Fruit fly (Drosophila melanogaster) whole organism, embryonic: ENCODE results near the gene Sirup.

Experiments used
- CG10147 ChIP-seq: fragments of 200-800 bp; sonication (Bioruptor generic); optimal IDR thresholded peaks from 2 replicates; lab custom pipeline; 2019; ENCODE audit warnings: missing biosample characterization, mild to moderate bottlenecking, missing genetic modification characterization, moderate library complexity
- CG10543 ChIP-seq: fragments of 200-800 bp; sonication (Bioruptor generic); optimal IDR thresholded peaks from 3 replicates; lab custom pipeline; 2017; ENCODE audit warnings: missing biosample characterization, mild to moderate bottlenecking, missing genetic modification characterization, moderate library complexity
- CG11723 ChIP-seq: fragments of 200-800 bp; sonication (Bioruptor generic); optimal IDR thresholded peaks from 2 replicates; lab custom pipeline; 2017; ENCODE audit warnings: missing biosample characterization, mild to moderate bottlenecking, missing genetic modification characterization
- CG12769 ChIP-seq: fragments of 200-800 bp; sonication (Bioruptor generic); optimal IDR thresholded peaks from 2 replicates; lab custom pipeline; 2019; ENCODE audit warnings: missing biosample characterization, mild to moderate bottlenecking, missing genetic modification characterization, moderate library complexity
- CG13123 ChIP-seq: fragments of 200-800 bp; sonication (Bioruptor generic); optimal IDR thresholded peaks from 2 replicates; lab custom pipeline; 2016; ENCODE audit warnings: missing biosample characterization, missing genetic modification characterization
- CG15269 ChIP-seq: fragments of 200-800 bp; sonication (Bioruptor generic); optimal IDR thresholded peaks from 2 replicates; lab custom pipeline; 2018; ENCODE audit warnings: missing biosample characterization, mild to moderate bottlenecking, missing genetic modification characterization, moderate library complexity
- CG1647 ChIP-seq: fragments of 200-800 bp; sonication (Bioruptor generic); optimal IDR thresholded peaks from 3 replicates; lab custom pipeline; 2016; ENCODE audit warnings: missing biosample characterization, missing genetic modification characterization
- CG16813 ChIP-seq: fragments of 200-800 bp; sonication (Bioruptor generic); IDR thresholded peaks from 3 replicates; pipeline ENCODE4 v1.3.6; 2022; ENCODE audit warnings: missing biosample characterization, missing genetic modification characterization; ENCODE audit not compliant: partially characterized antibody
- CG16815 ChIP-seq: fragments of 200-800 bp; sonication (Bioruptor generic); optimal IDR thresholded peaks from 3 replicates; lab custom pipeline; 2017; ENCODE audit warnings: missing biosample characterization, mild to moderate bottlenecking, missing genetic modification characterization
- CG2116 ChIP-seq: fragments of 200-800 bp; sonication (Bioruptor generic); optimal IDR thresholded peaks from 3 replicates; lab custom pipeline; 2018; ENCODE audit warnings: missing biosample characterization, mild to moderate bottlenecking, missing genetic modification characterization
- CG30403 ChIP-seq: fragments of 200-800 bp; sonication (Bioruptor generic); optimal IDR thresholded peaks from 3 replicates; lab custom pipeline; 2016; ENCODE audit warnings: missing biosample characterization, missing genetic modification characterization
- CG32532 ChIP-seq: fragments of 200-800 bp; sonication (Bioruptor generic); IDR thresholded peaks from 2 replicates; pipeline ENCODE4 v1.3.6; 2022; ENCODE audit warnings: missing biosample characterization, missing genetic modification characterization
- CG3281 ChIP-seq: fragments of 200-800 bp; sonication (Bioruptor generic); optimal IDR thresholded peaks from 3 replicates; lab custom pipeline; 2017; ENCODE audit warnings: missing biosample characterization, mild to moderate bottlenecking, missing genetic modification characterization
- CG4854 ChIP-seq: fragments of 200-800 bp; sonication (Bioruptor generic); optimal IDR thresholded peaks from 2 replicates; lab custom pipeline; 2016; ENCODE audit warnings: missing biosample characterization, missing genetic modification characterization, inconsistent platforms
- CG5180 ChIP-seq: fragments of 200-800 bp; sonication (Bioruptor generic); optimal IDR thresholded peaks from 3 replicates; lab custom pipeline; 2017; ENCODE audit warnings: missing biosample characterization, missing genetic modification characterization, mild to moderate bottlenecking, moderate library complexity, missing genetic modification reagents
- CG6689 ChIP-seq: fragments of 200-800 bp; sonication (Bioruptor generic); IDR thresholded peaks from 2 replicates; pipeline ENCODE4 v1.3.6; 2022; ENCODE audit warnings: missing biosample characterization, missing genetic modification characterization
- CG7987 ChIP-seq: fragments of 200-800 bp; sonication (Bioruptor generic); optimal IDR thresholded peaks from 2 replicates; lab custom pipeline; 2018; ENCODE audit warnings: missing biosample characterization, mild to moderate bottlenecking, missing genetic modification characterization, moderate library complexity
- CG8089 ChIP-seq: fragments of 200-800 bp; sonication (Bioruptor generic); optimal IDR thresholded peaks from 3 replicates; lab custom pipeline; 2016; ENCODE audit warnings: missing biosample characterization, missing genetic modification characterization
- CG8290 ChIP-seq, 3 experiments: fragments of 200-800 bp; sonication (Bioruptor generic); optimal IDR thresholded peaks; 2 replicates each; lab custom pipeline; 2016 to 2019; ENCODE audit warnings: missing biosample characterization in 3 of 3, missing genetic modification characterization in 3 of 3, mild to moderate bottlenecking in 2 of 3, moderate library complexity in 1 of 3
- CG9817 ChIP-seq: fragments of 200-800 bp; sonication (Bioruptor generic); optimal IDR thresholded peaks from 2 replicates; lab custom pipeline; 2018; ENCODE audit warnings: missing biosample characterization, mild to moderate bottlenecking, missing genetic modification characterization, moderate library complexity
- CrebB ChIP-seq: fragments of 200-800 bp; sonication (Bioruptor generic); optimal IDR thresholded peaks from 3 replicates; lab custom pipeline; 2018; ENCODE audit warnings: missing biosample characterization, mild to moderate bottlenecking, missing genetic modification characterization
- Dref ChIP-seq: fragments of 200-800 bp; sonication (Bioruptor generic); IDR thresholded peaks from 2 replicates; pipeline ENCODE4 v1.3.6; 2022; ENCODE audit warnings: missing biosample characterization, missing genetic modification characterization
- Fer1 ChIP-seq: fragments of 200-800 bp; sonication (Bioruptor generic); optimal IDR thresholded peaks from 2 replicates; lab custom pipeline; 2017; ENCODE audit warnings: missing biosample characterization, mild to moderate bottlenecking, missing genetic modification characterization
- Jarid2 ChIP-seq: fragments of 200-800 bp; sonication (Bioruptor generic); optimal IDR thresholded peaks from 3 replicates; lab custom pipeline; 2017; ENCODE audit warnings: mild to moderate bottlenecking, missing biosample characterization, missing genetic modification reagents, missing genetic modification characterization
- MTF-1 ChIP-seq: fragments of 200-800 bp; sonication (Bioruptor generic); optimal IDR thresholded peaks from 2 replicates; lab custom pipeline; 2018; ENCODE audit warnings: missing biosample characterization, mild to moderate bottlenecking, missing genetic modification characterization, borderline replicate concordance
- Pdp1 ChIP-seq, 2 experiments: fragments of 200-800 bp; sonication (Bioruptor generic); optimal IDR thresholded peaks; 3 replicates each; lab custom pipeline; 2016; ENCODE audit warnings: missing biosample characterization in 2 of 2, missing genetic modification characterization in 2 of 2, mild to moderate bottlenecking in 1 of 2, moderate library complexity in 1 of 2
- Rfx ChIP-seq: fragments of 200-800 bp; sonication (Bioruptor generic); IDR thresholded peaks from 2 replicates; pipeline ENCODE4 v1.3.6; 2022; ENCODE audit warnings: missing biosample characterization, missing genetic modification characterization
- Tbp ChIP-seq: fragments of >200 bp; optimal IDR thresholded peaks from 2 replicates; lab custom pipeline; 2018; ENCODE audit warnings: missing biosample characterization, missing genetic modification characterization
- ash1 ChIP-seq: fragments of 200-800 bp; sonication (Bioruptor generic); optimal IDR thresholded peaks from 2 replicates; lab custom pipeline; 2018; ENCODE audit warnings: missing biosample characterization, mild to moderate bottlenecking, missing genetic modification characterization
- caup ChIP-seq: fragments of 200-800 bp; sonication (Bioruptor generic); optimal IDR thresholded peaks from 3 replicates; lab custom pipeline; 2017; ENCODE audit warnings: missing biosample characterization, mild to moderate bottlenecking, missing genetic modification characterization, moderate library complexity; ENCODE audit not compliant: severe bottlenecking
- cwo ChIP-seq: fragments of 200-800 bp; sonication (Bioruptor generic); optimal IDR thresholded peaks from 3 replicates; lab custom pipeline; 2017; ENCODE audit warnings: missing biosample characterization, missing genetic modification characterization, mild to moderate bottlenecking, moderate library complexity, missing genetic modification reagents
- dan ChIP-seq: fragments of 200-800 bp; sonication (Bioruptor generic); IDR thresholded peaks from 2 replicates; pipeline ENCODE4 v1.3.6; 2022; ENCODE audit warnings: missing biosample characterization, missing genetic modification characterization
- dpn ChIP-seq, 2 experiments: fragments of 200-800 bp; sonication (Bioruptor generic); optimal IDR thresholded peaks; 3 replicates each; lab custom pipeline; 2016; ENCODE audit warnings: missing biosample characterization in 2 of 2, missing genetic modification characterization in 2 of 2
- esg ChIP-seq: fragments of 200-800 bp; sonication (Bioruptor generic); conservative IDR thresholded peaks from 2 replicates; pipeline ENCODE4 v1.3.6; 2022; ENCODE audit warnings: missing biosample characterization, missing genetic modification characterization
- fd3F ChIP-seq: fragments of 200-800 bp; sonication (Bioruptor generic); optimal IDR thresholded peaks from 2 replicates; lab custom pipeline; 2018; ENCODE audit warnings: missing biosample characterization, mild to moderate bottlenecking, missing genetic modification characterization, moderate library complexity
- gcm ChIP-seq: fragments of 200-800 bp; sonication (Bioruptor generic); optimal IDR thresholded peaks from 2 replicates; lab custom pipeline; 2019; ENCODE audit warnings: missing biosample characterization, mild to moderate bottlenecking, missing genetic modification characterization, moderate library complexity
- lov ChIP-seq, 2 experiments: fragments of 200-800 bp in 1 of 2; fragments of >200 bp in 1 of 2; sonication (Bioruptor generic) in 1 of 2; IDR thresholded peaks in 1 of 2; optimal IDR thresholded peaks in 1 of 2; 2 replicates in 1 of 2; 3 replicates in 1 of 2; pipeline versions ENCODE4 v1.3.6 to Lab custom; 2017 to 2022; ENCODE audit warnings: missing biosample characterization in 1 of 2, missing genetic modification characterization in 1 of 2
- pzg ChIP-seq: fragments of 200-800 bp; sonication (Bioruptor generic); optimal IDR thresholded peaks from 3 replicates; lab custom pipeline; 2018; ENCODE audit warnings: missing biosample characterization, mild to moderate bottlenecking, missing genetic modification characterization, moderate library complexity
- scrt ChIP-seq: fragments of 200-800 bp; sonication (Bioruptor generic); optimal IDR thresholded peaks from 2 replicates; lab custom pipeline; 2018; ENCODE audit warnings: missing biosample characterization, mild to moderate bottlenecking, missing genetic modification characterization, moderate library complexity
- sima ChIP-seq: fragments of 200-800 bp; sonication (Bioruptor generic); optimal IDR thresholded peaks from 2 replicates; lab custom pipeline; 2016; ENCODE audit warnings: missing biosample characterization, missing genetic modification characterization
- so ChIP-seq: fragments of 200-800 bp; sonication (Bioruptor generic); IDR thresholded peaks from 3 replicates; pipeline ENCODE4 v1.3.6; 2022; ENCODE audit warnings: missing biosample characterization, missing genetic modification characterization
- tap ChIP-seq: fragments of 200-800 bp; optimal IDR thresholded peaks from 3 replicates; lab custom pipeline; 2019; ENCODE audit warnings: missing biosample characterization, mild to moderate bottlenecking, missing genetic modification characterization, moderate library complexity
- z ChIP-seq: fragments of 200-800 bp; sonication (Bioruptor generic); IDR thresholded peaks from 3 replicates; pipeline ENCODE4 v1.3.6; 2022; ENCODE audit warnings: missing biosample characterization, missing genetic modification characterization

Gene Sirup

dm6 chr2L:7957068-7957868 lies 41.4 kb upstream of the Sirup start (continued):
- TF ChIP-seq CG30403 (GFP tag; lab: Kevin White, UChicago) (peak; percentile 55), z (GFP tag; lab: Robert Waterston, UW) (no peak), CG3281 (GFP tag; lab: Kevin White, UChicago) (peak; percentile 26), CG16815 (GFP tag; lab: Kevin White, UChicago) (no peak), dan (GFP tag; lab: Robert Waterston, UW) (no peak), pzg (GFP tag; lab: Kevin White, UChicago) (no peak), MTF-1 (no peak), Tbp (GFP tag; lab: Kevin White, UChicago) (no peak), dpn (GFP tag; optimal IDR thresholded peaks at IDR 0.05; lab: Kevin White, UChicago) (peak; percentile 29 to 31), CG8089 (GFP tag; lab: Kevin White, UChicago) (no peak), CG9817 (tag; lab: Kevin White, UChicago) (peak; percentile 47), sima (no peak), esg (GFP tag; lab: Robert Waterston, UW) (peak; percentile 76), CG13123 (GFP tag; lab: Kevin White, UChicago) (no peak), gcm (GFP tag; lab: Kevin White, UChicago) (peak; percentile 6)
- TF ChIP-seq, all 482 proteins: peak for 184

DNA sequence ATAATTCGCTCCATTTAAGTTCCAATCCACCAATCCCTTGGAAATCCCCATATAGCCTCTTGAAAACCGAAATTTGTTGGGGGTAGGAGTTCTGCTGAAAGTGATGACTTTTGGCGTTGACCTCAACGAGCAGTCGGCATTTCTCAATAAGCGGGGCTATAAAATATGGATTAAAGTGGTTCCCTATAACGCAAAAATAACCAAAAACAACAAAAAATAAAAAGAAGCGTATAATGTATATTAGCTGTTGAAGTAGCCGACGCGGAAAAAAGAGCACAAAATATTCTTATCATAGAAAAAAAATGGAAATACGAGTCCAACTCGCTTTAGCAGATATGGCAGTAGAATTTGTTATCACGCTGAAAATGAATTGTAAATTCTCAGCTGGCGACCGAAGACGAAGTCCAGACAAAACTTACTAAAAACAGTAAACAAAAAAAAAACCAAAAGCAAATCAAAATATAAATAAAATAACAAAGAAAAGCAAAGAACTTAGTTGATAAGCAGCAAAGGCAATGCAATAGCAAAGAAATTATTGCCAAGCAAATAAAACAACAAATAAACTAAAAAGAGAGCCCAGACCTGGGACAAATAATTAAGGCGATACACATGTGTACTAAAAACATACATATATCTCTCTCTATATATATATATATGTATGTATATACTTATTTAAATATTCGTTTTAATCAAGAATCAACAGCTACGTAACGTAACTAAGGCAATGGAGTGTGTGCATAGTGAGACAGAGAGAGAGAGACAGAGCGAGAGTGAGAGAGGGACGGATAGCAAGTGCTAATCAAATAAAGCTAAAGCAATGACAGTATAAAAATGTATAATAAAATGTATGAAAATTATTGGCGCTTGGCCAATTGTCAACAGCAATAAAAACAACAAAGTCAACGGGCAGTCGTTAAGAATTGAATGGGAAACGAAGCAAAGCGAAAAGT lies 37.8 kb upstream of the Sirup start:
- TF ChIP-seq CG5180 (GFP tag; lab: Kevin White, UChicago) (peak; percentile 16), CG4854 (peak; percentile 7), lov (optimal IDR thresholded peaks at IDR 0.05; lab: Kevin White, UChicago) (no peak), lov (GFP tag; IDR thresholded peaks at IDR 0.05; lab: Robert Waterston, UW) (0 out of 3 replicates have a peak, but pooled peaks have one; percentile 29), fd3F (peak; percentile 16), CG10147 (GFP tag; lab: Kevin White, UChicago) (peak; percentile 25), CG12769 (tag; lab: Kevin White, UChicago) (peak; percentile 31), scrt (peak; percentile 42), CG6689 (no peak), CG15269 (peak; percentile 48), CG16813 (GFP tag; lab: Robert Waterston, UW) (no peak), CG11723 (GFP tag; lab: Kevin White, UChicago) (no peak), Pdp1 (GFP tag; optimal IDR thresholded peaks at IDR 0.05; lab: Kevin White, UChicago) (peak in 1 of 2 experiments; percentile 79), CG10543 (peak; percentile 62), CG8290 (GFP tag; optimal IDR thresholded peaks at IDR 0.05; lab: Kevin White, UChicago) (no peak), CG8290 (tag; optimal IDR thresholded peaks at IDR 0.05; lab: Kevin White, UChicago) (peak in 1 of 2 experiments; percentile 46), Fer1 (GFP tag; lab: Kevin White, UChicago) (peak; percentile 80), caup (peak; percentile 68), Dref (GFP tag; lab: Robert Waterston, UW) (no peak), CG1647 (GFP tag; lab: Kevin White, UChicago) (peak; percentile 3), CG7987 (GFP tag; lab: Kevin White, UChicago) (peak; percentile 90), CrebB (tag; lab: Kevin White, UChicago) (peak; percentile 49), so (GFP tag; lab: Robert Waterston, UW) (no peak), tap (tag; lab: Kevin White, UChicago) (peak; percentile 38), Rfx (peak; percentile 58; the same call in 1 of the 2 replicates), CG32532 (GFP tag; lab: Robert Waterston, UW) (peak; percentile 40), CG2116 (GFP tag; lab: Kevin White, UChicago) (peak; percentile 6), ash1 (GFP tag; lab: Kevin White, UChicago) (no peak), Jarid2 (GFP tag; lab: Kevin White, UChicago) (peak; percentile 30), cwo (peak; percentile 64)
